Fruit fly (Drosophila melanogaster): ENCODE measurements around the gene mesh.

mesh gene

DNA sequence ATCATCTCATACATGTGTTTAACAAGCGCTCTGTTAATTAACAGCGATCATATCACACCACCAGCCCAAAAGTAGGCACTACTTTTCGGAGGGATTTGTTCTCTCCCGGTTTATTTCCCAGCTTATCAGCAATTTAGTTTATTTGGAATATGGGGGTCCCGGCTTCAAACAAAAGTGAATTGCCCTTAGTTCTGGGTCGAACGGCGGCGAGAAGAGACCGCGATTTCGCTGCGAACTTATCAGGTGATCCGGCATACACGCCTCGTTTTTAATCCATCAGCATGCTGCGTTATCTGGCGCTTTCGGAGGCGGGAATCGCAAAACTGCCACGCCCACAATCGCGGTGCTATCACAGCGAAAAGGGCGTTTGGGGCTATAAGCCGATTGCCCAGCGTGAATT lies 1.2 kb upstream of the mesh start, which contains the start of gene CG1544 (continued):
- TF ChIP-seq CG8388 (GFP tag; optimal IDR thresholded peaks at IDR 0.05), result no peak

DNA sequence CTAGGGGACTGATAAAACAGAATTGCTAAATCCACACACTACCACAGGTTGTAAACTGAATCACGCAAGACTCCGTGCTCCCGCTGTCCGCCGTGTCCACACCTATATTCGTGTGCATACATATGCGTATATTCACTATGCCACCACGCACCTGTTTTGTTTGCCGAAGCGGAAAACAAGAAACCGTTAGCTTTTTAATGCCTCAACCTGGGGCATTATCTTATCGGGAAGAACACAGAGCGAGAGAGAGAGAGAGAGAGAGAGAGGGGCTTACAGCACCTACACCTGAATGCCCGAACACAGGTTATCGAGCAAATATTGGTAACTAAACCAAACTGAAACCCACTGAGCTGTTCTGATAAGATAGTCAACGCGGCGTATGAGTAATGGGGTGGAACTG lies 935 bp downstream of the mesh start:
- TF ChIP-seq grn (GFP tag; optimal IDR thresholded peaks at IDR 0.05), result peak; percentile 15
- peak; percentile 56 for TF ChIP-seq sug (tag; optimal IDR thresholded peaks at IDR 0.05)
- TF ChIP-seq kay (GFP tag; optimal IDR thresholded peaks at IDR 0.05), result peak; percentile 10
- TF ChIP-seq scrt (GFP tag; optimal IDR thresholded peaks at IDR 0.05), result no peak
- TF ChIP-seq btn (GFP tag; optimal IDR thresholded peaks at IDR 0.05), result no peak
- no peak for TF ChIP-seq wor (GFP tag; IDR thresholded peaks at IDR 0.05)
- TF ChIP-seq Poxn (GFP tag; IDR thresholded peaks at IDR 0.05), result no peak
- TF ChIP-seq CG18599 (GFP tag; optimal IDR thresholded peaks at IDR 0.05), result no peak
- TF ChIP-seq Vsx1 (GFP tag; optimal IDR thresholded peaks at IDR 0.05), result no peak
- TF ChIP-seq mirr (GFP tag; optimal IDR thresholded peaks at IDR 0.05), result peak; percentile 20
- TF ChIP-seq slou (GFP tag; optimal IDR thresholded peaks at IDR 0.05), result no peak
- TF ChIP-seq salm (tag; optimal IDR thresholded peaks at IDR 0.05), result no peak
- peak; percentile 46 for TF ChIP-seq CG13894 (tag; optimal IDR thresholded peaks at IDR 0.05)
- no peak for TF ChIP-seq CG10565 (GFP tag; optimal IDR thresholded peaks at IDR 0.05)
- no peak for TF ChIP-seq ind (GFP tag; optimal IDR thresholded peaks at IDR 0.05)
- no peak for TF ChIP-seq CG1024 (GFP tag; IDR thresholded peaks at IDR 0.05)
- no peak for TF ChIP-seq CG9437 (GFP tag; optimal IDR thresholded peaks at IDR 0.05)
- TF ChIP-seq yki (optimal IDR thresholded peaks at IDR 0.05), result no peak
- no peak for TF ChIP-seq CG10267 (tag; optimal IDR thresholded peaks at IDR 0.05)
- no peak for TF ChIP-seq CG17385 (GFP tag; optimal IDR thresholded peaks at IDR 0.05)
- TF ChIP-seq CG9797 (GFP tag; optimal IDR thresholded peaks at IDR 0.05), result no peak
- TF ChIP-seq ERR (GFP tag; optimal IDR thresholded peaks at IDR 0.05), result no peak
- TF ChIP-seq CG12299 (tag; optimal IDR thresholded peaks at IDR 0.05), result no peak
- peak; percentile 60 for TF ChIP-seq Ets65A (GFP tag)
- peak; percentile 88 for TF ChIP-seq sd (tag; optimal IDR thresholded peaks at IDR 0.05)
- no peak for TF ChIP-seq run (tag; optimal IDR thresholded peaks at IDR 0.05)
- peak; percentile 87 for TF ChIP-seq GATAe (GFP tag; conservative IDR thresholded peaks at IDR 0.05)
- no peak for TF ChIP-seq abd-A (tag; optimal IDR thresholded peaks at IDR 0.05)
- no peak for TF ChIP-seq HLH54F (GFP tag; optimal IDR thresholded peaks at IDR 0.05)
- no peak for TF ChIP-seq CG6683 (GFP tag; optimal IDR thresholded peaks at IDR 0.05)
- no peak for TF ChIP-seq CG3065 (GFP tag; optimal IDR thresholded peaks at IDR 0.05)
- peak; percentile 52 for TF ChIP-seq exex (tag; optimal IDR thresholded peaks at IDR 0.05)
- no peak for TF ChIP-seq tll (GFP tag; optimal IDR thresholded peaks at IDR 0.05)
- TF ChIP-seq CG7839 (tag; optimal IDR thresholded peaks at IDR 0.05), result no peak
- no peak for TF ChIP-seq p53 (GFP tag; optimal IDR thresholded peaks at IDR 0.05)
- TF ChIP-seq CG7963 (GFP tag; IDR thresholded peaks at IDR 0.05; ENCODE audit: partially characterized antibody), result no peak
- TF ChIP-seq cg (GFP tag; optimal IDR thresholded peaks at IDR 0.05), result peak; percentile 33
- TF ChIP-seq Hmr (GFP tag; optimal IDR thresholded peaks at IDR 0.05), result no peak
- no peak for TF ChIP-seq Pdp1 (GFP tag; optimal IDR thresholded peaks at IDR 0.05)
- no peak for TF ChIP-seq CG8281 (tag; optimal IDR thresholded peaks at IDR 0.05)
- no peak for TF ChIP-seq HHEX (GFP tag; optimal IDR thresholded peaks at IDR 0.05)
- TF ChIP-seq pzg (GFP tag; optimal IDR thresholded peaks at IDR 0.05), result no peak
- no peak for TF ChIP-seq CG9215 (GFP tag; IDR thresholded peaks at IDR 0.05)
- TF ChIP-seq tup (GFP tag; optimal IDR thresholded peaks at IDR 0.05), result no peak
- peak; percentile 14 for TF ChIP-seq CG6813 (GFP tag; optimal IDR thresholded peaks at IDR 0.05)
- peak; percentile 11 for TF ChIP-seq Asciz (GFP tag; optimal IDR thresholded peaks at IDR 0.05)
- TF ChIP-seq CG17912 (GFP tag; optimal IDR thresholded peaks at IDR 0.05), result no peak
- no peak for TF ChIP-seq nmo (GFP tag; optimal IDR thresholded peaks at IDR 0.05)
